Worm (Caenorhabditis elegans): ENCODE data around the gene nhr-57.

DNA sequence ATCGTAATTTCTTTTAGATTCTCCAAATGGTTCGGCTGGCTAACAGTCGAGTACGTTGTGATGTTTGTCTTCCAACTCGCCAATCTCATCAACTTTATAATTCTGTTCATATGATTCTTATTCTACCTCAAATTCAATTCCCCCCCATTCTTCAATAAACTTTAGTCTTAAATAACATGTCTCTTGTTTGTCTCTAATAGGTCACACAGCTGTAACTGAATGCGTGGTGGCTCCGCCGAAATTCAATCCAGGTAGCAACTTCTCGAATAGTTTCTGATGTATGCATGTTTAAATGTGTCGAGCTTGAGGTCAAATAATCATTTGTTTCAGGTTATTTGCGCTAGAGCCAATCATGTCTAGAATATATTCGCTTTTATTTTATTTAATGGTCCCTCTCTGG, 7.0 kb downstream of the nhr-57 start, which contains the start of gene lgc-29:
- TF ChIP-seq dao-5 (tag; optimal IDR thresholded peaks at IDR 0.05) (no peak), him-1 (tag; optimal IDR thresholded peaks at IDR 0.05) (no peak)
